Fruit fly (Drosophila melanogaster) S2 (cell line): ENCODE measurements around the gene CG10126.

Experiments used
- CG8478 ChIP-seq: fragments of >200 bp; optimal IDR thresholded peaks from 2 replicates; lab custom pipeline; 2018
- CTCF ChIP-seq, 2 experiments: fragments of >200 bp; optimal IDR thresholded peaks; 2 replicates each; lab custom pipeline; 2018

Gene CG10126

dm6 chr3R:12859146-12859545, at the start of gene CG10126:
Gene CG10126 (minus strand): TSS chr3R:12859246.
- TF ChIP-seq CG8478 (lab: Kevin White, UChicago) = no peak
- TF ChIP-seq CTCF (optimal IDR thresholded peaks at IDR 0.05; lab: Kevin White, UChicago) = no peak

dm6 chr3R:12891656-12892055, 32.6 kb upstream of the CG10126 start, which contains the start of gene d-cup:
Gene d-cup (plus strand): TSS chr3R:12891956.
- no peak for TF ChIP-seq CTCF (optimal IDR thresholded peaks at IDR 0.05; lab: Kevin White, UChicago)
- no peak for TF ChIP-seq CG8478 (lab: Kevin White, UChicago)

- TF ChIP-seq CTCF (optimal IDR thresholded peaks at IDR 0.05; lab: Kevin White, UChicago) = no peak
- TF ChIP-seq CG8478 (lab: Kevin White, UChicago) = no peak
Observed at dm6 chr3R:12858079-12858478, 967 bp downstream of the CG10126 start.

dm6 chr3R:12857527-12857926, 1.5 kb downstream of the CG10126 start:
- TF ChIP-seq CG8478 (lab: Kevin White, UChicago) (no peak), CTCF (optimal IDR thresholded peaks at IDR 0.05; lab: Kevin White, UChicago) (no peak)

DNA sequence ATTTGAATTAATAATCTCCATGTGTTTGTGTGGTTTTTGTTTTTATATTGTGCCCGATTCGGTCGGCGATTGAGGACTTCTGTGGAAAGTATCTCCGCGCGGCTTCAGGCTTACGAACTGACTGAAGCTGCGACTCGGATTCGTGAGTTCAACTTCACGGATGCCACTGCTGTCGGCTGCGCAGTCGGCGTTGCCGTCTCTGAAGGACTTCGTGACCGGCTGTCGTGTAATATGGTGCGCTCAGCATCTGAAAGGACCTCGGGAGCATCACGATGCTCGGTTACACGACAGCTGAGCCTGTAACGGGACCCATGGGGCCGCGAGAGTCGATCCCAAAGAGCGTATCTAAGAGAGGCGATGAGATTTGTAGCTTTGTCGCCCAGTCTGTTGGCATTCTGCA, 10.7 kb downstream of the CG10126 start, which contains the start of gene beat-Va:
Gene beat-Va (minus strand): TSS at position 107 of the 400 bp plus-strand sequence.
- TF ChIP-seq CTCF (optimal IDR thresholded peaks at IDR 0.05; lab: Kevin White, UChicago) (no peak), CG8478 (lab: Kevin White, UChicago) (no peak)

DNA sequence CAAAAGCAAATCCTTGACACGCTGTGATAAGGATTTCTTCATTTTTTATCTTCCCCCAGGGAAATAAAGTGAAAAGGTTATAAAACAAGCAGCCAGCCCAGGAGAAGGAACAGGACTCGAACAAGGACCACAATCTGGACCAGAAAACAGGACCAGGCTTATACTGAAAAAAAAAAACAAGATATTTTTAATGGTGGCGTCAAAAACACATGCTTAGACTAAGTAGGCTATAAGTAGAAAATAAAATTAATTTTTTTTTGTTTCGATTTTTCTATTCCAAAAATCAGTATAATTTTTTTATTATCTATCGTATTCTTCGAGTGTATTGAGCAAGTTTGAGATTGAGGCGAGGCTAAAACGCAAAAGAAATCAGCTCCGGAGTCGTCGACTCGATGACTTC, 31.2 kb downstream of the CG10126 start:
- no peak for TF ChIP-seq CTCF (optimal IDR thresholded peaks at IDR 0.05; lab: Kevin White, UChicago)
- no peak for TF ChIP-seq CG8478 (lab: Kevin White, UChicago)

- no peak for TF ChIP-seq CTCF (optimal IDR thresholded peaks at IDR 0.05; lab: Kevin White, UChicago)
- TF ChIP-seq CG8478 (lab: Kevin White, UChicago) = no peak
Observed at dm6 chr3R:12816979-12817594, 42.0 kb downstream of the CG10126 start, which contains the start of gene CG31345. Gene CG31345 (minus strand): TSS chr3R:12817029.
